Worm (Caenorhabditis elegans) whole organism, young adult: ENCODE data around the gene C25H3.11.

Experiments
- B0261.1 ChIP-seq: sonication (generic microtip); optimal IDR thresholded peaks from 2 replicates; lab custom pipeline; 2016; ENCODE audit warnings: mild to moderate bottlenecking, missing genetic modification characterization, moderate library complexity, missing compliant biosample characterization
- B0336.3 ChIP-seq: fragments of 200-800 bp; sonication (Bioruptor generic); IDR thresholded peaks from 2 replicates; pipeline ENCODE4 v1.3.6; 2022; ENCODE audit warnings: missing genetic modification characterization, missing compliant biosample characterization
- F23B12.7 ChIP-seq: sonication (generic microtip); optimal IDR thresholded peaks from 2 replicates; lab custom pipeline; 2017; ENCODE audit warnings: missing genetic modification characterization, mild to moderate bottlenecking, missing compliant biosample characterization, antibody characterized with exemption, moderate library complexity; ENCODE audit not compliant: insufficient read depth
- F37B4.10 ChIP-seq: fragments of 200-800 bp; sonication (Bioruptor generic); IDR thresholded peaks from 2 replicates; pipeline ENCODE4 v1.3.6; 2022; ENCODE audit warnings: missing genetic modification characterization, missing compliant biosample characterization
- F52B5.7 ChIP-seq: sonication (generic microtip); optimal IDR thresholded peaks from 2 replicates; lab custom pipeline; 2016; ENCODE audit warnings: mild to moderate bottlenecking, missing genetic modification characterization, missing compliant biosample characterization
- Y53G8AR.9 ChIP-seq: fragments of 200-800 bp; sonication (Bioruptor generic); conservative IDR thresholded peaks from 2 replicates; pipeline ENCODE4 v1.3.6; 2022; ENCODE audit warnings: missing genetic modification reagents, missing genetic modification characterization, missing compliant biosample characterization
- Y56A3A.18 ChIP-seq: fragments of 200-800 bp; sonication (Bioruptor generic); IDR thresholded peaks from 2 replicates; pipeline ENCODE4 v1.3.6; 2022; ENCODE audit warnings: missing genetic modification reagents, missing genetic modification characterization, missing compliant biosample characterization
- Y95B8A.8 ChIP-seq: fragments of 200-800 bp; sonication (Bioruptor generic); IDR thresholded peaks from 2 replicates; pipeline ENCODE4 v1.3.6; 2022; ENCODE audit warnings: missing genetic modification reagents, missing genetic modification characterization, missing compliant biosample characterization
- ZK185.1 ChIP-seq: sonication (generic microtip); optimal IDR thresholded peaks from 2 replicates; lab custom pipeline; 2016; ENCODE audit warnings: mild to moderate bottlenecking, missing genetic modification characterization, missing compliant biosample characterization; ENCODE audit not compliant: poor library complexity, severe bottlenecking
- ama-1 ChIP-seq, 3 experiments: fragments of 150-350 bp in 1 of 3; sonication (generic microtip) in 2 of 3; optimal IDR thresholded peaks; 2 replicates each; lab custom pipeline; 2014 to 2018; ENCODE audit warnings: missing biosample characterization in 2 of 3, missing genetic modification characterization in 2 of 3, missing genetic modification reagents in 2 of 3
- aptf-3 ChIP-seq: fragments of 200-800 bp; sonication (Bioruptor generic); IDR thresholded peaks from 2 replicates; pipeline ENCODE4 v1.3.6; 2022; ENCODE audit warnings: missing genetic modification characterization, missing compliant biosample characterization
- atf-7 ChIP-seq: sonication (generic microtip); optimal IDR thresholded peaks from 2 replicates; lab custom pipeline; 2017; ENCODE audit warnings: mild to moderate bottlenecking, missing genetic modification characterization, missing compliant biosample characterization
- bed-1 ChIP-seq: fragments of 200-800 bp; sonication (Bioruptor generic); IDR thresholded peaks from 2 replicates; pipeline ENCODE4 v1.3.6; 2022; ENCODE audit warnings: missing genetic modification reagents, missing genetic modification characterization, missing compliant biosample characterization
- cebp-1 ChIP-seq, 2 experiments: fragments of 200-800 bp in 1 of 2; sonication (Bioruptor generic) in 1 of 2; sonication (generic microtip) in 1 of 2; IDR thresholded peaks in 1 of 2; optimal IDR thresholded peaks in 1 of 2; 2 replicates each; pipeline versions ENCODE4 v1.3.6 to Lab custom; 2017 to 2022; ENCODE audit warnings: missing compliant biosample characterization in 2 of 2, missing genetic modification characterization in 2 of 2, mild to moderate bottlenecking in 1 of 2, missing genetic modification reagents in 1 of 2, moderate library complexity in 1 of 2
- ceh-27 ChIP-seq: fragments of 200-800 bp; sonication (Bioruptor generic); optimal IDR thresholded peaks from 2 replicates; lab custom pipeline; 2018; ENCODE audit warnings: mild to moderate bottlenecking, missing genetic modification characterization, moderate library complexity, missing compliant biosample characterization
- ceh-40 ChIP-seq: fragments of 200-800 bp; sonication (Bioruptor generic); IDR thresholded peaks from 2 replicates; pipeline ENCODE4 v1.3.6; 2022; ENCODE audit warnings: missing genetic modification characterization, missing compliant biosample characterization
- chd-7 ChIP-seq: sonication (generic microtip); optimal IDR thresholded peaks from 2 replicates; lab custom pipeline; 2016; ENCODE audit warnings: mild to moderate bottlenecking, missing genetic modification characterization, moderate library complexity, missing compliant biosample characterization
- efl-1 ChIP-seq: fragments of 150-350 bp; optimal IDR thresholded peaks from 2 replicates; lab custom pipeline; 2014; ENCODE audit warnings: missing biosample characterization, missing genetic modification reagents, missing genetic modification characterization
- ekl-4 ChIP-seq: fragments of 200-800 bp; sonication (Bioruptor generic); IDR thresholded peaks from 2 replicates; pipeline ENCODE4 v1.3.6; 2022; ENCODE audit warnings: missing genetic modification reagents, missing genetic modification characterization, missing compliant biosample characterization
- him-1 ChIP-seq: sonication (generic microtip); optimal IDR thresholded peaks from 2 replicates; lab custom pipeline; 2016; ENCODE audit warnings: missing genotype, missing genetic modification reagents, missing genetic modification characterization, missing compliant biosample characterization
- hlh-26 ChIP-seq: fragments of 200-800 bp; sonication (Bioruptor generic); conservative IDR thresholded peaks from 2 replicates; pipeline ENCODE4 v1.3.6; 2022; ENCODE audit warnings: missing genetic modification reagents, missing genetic modification characterization, missing compliant biosample characterization
- hmg-1.2 ChIP-seq: fragments of 200-800 bp; sonication (Bioruptor generic); IDR thresholded peaks from 2 replicates; pipeline ENCODE4 v1.3.6; 2022; ENCODE audit warnings: missing genetic modification reagents, missing genetic modification characterization, missing compliant biosample characterization
- hrde-1 ChIP-seq: sonication (generic microtip); optimal IDR thresholded peaks from 2 replicates; lab custom pipeline; 2016; ENCODE audit warnings: missing genetic modification characterization, mild to moderate bottlenecking, missing compliant biosample characterization, moderate library complexity, missing genotype, missing genetic modification reagents, borderline replicate concordance
- hsf-1 ChIP-seq: fragments of 200-800 bp; sonication (Bioruptor generic); IDR thresholded peaks from 2 replicates; pipeline ENCODE4 v1.3.6; 2022; ENCODE audit warnings: missing genetic modification reagents, missing genetic modification characterization, missing compliant biosample characterization
- let-526 ChIP-seq: fragments of 200-800 bp; sonication (Bioruptor generic); IDR thresholded peaks from 2 replicates; pipeline ENCODE4 v1.3.6; 2022; ENCODE audit warnings: missing genetic modification reagents, missing genetic modification characterization, missing compliant biosample characterization
- lin-26 ChIP-seq: fragments of 200-800 bp; sonication (Bioruptor generic); IDR thresholded peaks from 2 replicates; pipeline ENCODE4 v1.3.6; 2022; ENCODE audit warnings: missing genetic modification reagents, missing genetic modification characterization, missing compliant biosample characterization
- lin-40 ChIP-seq: sonication (generic microtip); optimal IDR thresholded peaks from 2 replicates; lab custom pipeline; 2016; ENCODE audit warnings: missing genetic modification characterization, mild to moderate bottlenecking, missing compliant biosample characterization, missing genotype, missing genetic modification reagents
- lin-54 ChIP-seq: fragments of 200-800 bp; sonication (Bioruptor generic); optimal IDR thresholded peaks from 2 replicates; lab custom pipeline; 2018; ENCODE audit warnings: mild to moderate bottlenecking, missing genetic modification characterization, missing compliant biosample characterization
- lir-1 ChIP-seq: fragments of 200-800 bp; sonication (Bioruptor generic); conservative IDR thresholded peaks from 2 replicates; pipeline ENCODE4 v1.3.6; 2022; ENCODE audit warnings: missing genetic modification reagents, missing genetic modification characterization, missing compliant biosample characterization
- lsl-1 ChIP-seq: fragments of 200-800 bp; sonication (Bioruptor generic); optimal IDR thresholded peaks from 2 replicates; lab custom pipeline; 2018; ENCODE audit warnings: mild to moderate bottlenecking, missing genetic modification characterization, moderate library complexity, missing compliant biosample characterization
- madf-6 ChIP-seq: fragments of 200-800 bp; sonication (Bioruptor generic); IDR thresholded peaks from 2 replicates; pipeline ENCODE4 v1.3.6; 2022; ENCODE audit warnings: missing genetic modification reagents, missing genetic modification characterization, missing compliant biosample characterization
- mxl-1 ChIP-seq: sonication (generic microtip); optimal IDR thresholded peaks from 2 replicates; lab custom pipeline; 2016; ENCODE audit warnings: missing genetic modification characterization, missing compliant biosample characterization
- nfyb-1 ChIP-seq: fragments of 200-800 bp; sonication (Bioruptor generic); IDR thresholded peaks from 2 replicates; pipeline ENCODE4 v1.3.6; 2022; ENCODE audit warnings: missing genetic modification reagents, missing genetic modification characterization, missing compliant biosample characterization
- nhr-27 ChIP-seq: fragments of 200-800 bp; sonication (Bioruptor generic); optimal IDR thresholded peaks from 2 replicates; lab custom pipeline; 2018; ENCODE audit warnings: mild to moderate bottlenecking, missing genetic modification characterization, moderate library complexity, missing compliant biosample characterization
- nhr-80 ChIP-seq: sonication (generic microtip); optimal IDR thresholded peaks from 2 replicates; lab custom pipeline; 2016; ENCODE audit warnings: missing genetic modification characterization, missing compliant biosample characterization
- nhr-90 ChIP-seq: sonication (generic microtip); optimal IDR thresholded peaks from 2 replicates; lab custom pipeline; 2016; ENCODE audit warnings: missing genotype, mild to moderate bottlenecking, missing genetic modification characterization, missing compliant biosample characterization
- rec-8 ChIP-seq, 2 experiments: sonication (generic microtip); optimal IDR thresholded peaks; 2 replicates each; lab custom pipeline; 2016; ENCODE audit warnings: mild to moderate bottlenecking in 2 of 2, missing genetic modification characterization in 2 of 2, missing genetic modification reagents in 2 of 2, missing genotype in 2 of 2, missing biosample characterization in 1 of 2, missing compliant biosample characterization in 1 of 2, moderate library complexity in 1 of 2
- rpc-1 ChIP-seq, 2 experiments: fragments of 150-350 bp in 1 of 2; sonication (generic microtip) in 1 of 2; optimal IDR thresholded peaks; 2 replicates each; lab custom pipeline; 2014 to 2018; ENCODE audit warnings: missing biosample characterization in 1 of 2, missing genetic modification characterization in 1 of 2, missing genetic modification reagents in 1 of 2, missing genotype in 1 of 2
- snpc-1.1 ChIP-seq: sonication (generic microtip); optimal IDR thresholded peaks from 2 replicates; lab custom pipeline; 2017; ENCODE audit warnings: missing genetic modification characterization, mild to moderate bottlenecking, missing compliant biosample characterization, antibody characterized with exemption, moderate library complexity, missing genotype, missing genetic modification reagents; ENCODE audit not compliant: insufficient read depth
- snpc-3.4 ChIP-seq: sonication (generic microtip); optimal IDR thresholded peaks from 2 replicates; lab custom pipeline; 2017; ENCODE audit warnings: missing genetic modification characterization, mild to moderate bottlenecking, missing compliant biosample characterization, antibody characterized with exemption, moderate library complexity, missing genotype, missing genetic modification reagents
- snpc-4 ChIP-seq, 5 experiments: fragments of 150-350 bp in 1 of 5; sonication (generic microtip) in 4 of 5; optimal IDR thresholded peaks; 2 replicates each; lab custom pipeline; 2014 to 2018; ENCODE audit warnings: missing genetic modification characterization in 5 of 5, missing biosample characterization in 3 of 5, antibody characterized with exemption in 2 of 5, mild to moderate bottlenecking in 2 of 5, missing compliant biosample characterization in 2 of 5, missing genotype in 2 of 5, moderate library complexity in 2 of 5, missing genetic modification reagents in 1 of 5
- tbx-9 ChIP-seq: sonication (generic microtip); optimal IDR thresholded peaks from 2 replicates; lab custom pipeline; 2016; ENCODE audit warnings: borderline replicate concordance, missing genetic modification characterization, inconsistent platforms, missing compliant biosample characterization
- unc-62 ChIP-seq: fragments of 150-350 bp; optimal IDR thresholded peaks from 2 replicates; lab custom pipeline; 2014; ENCODE audit warnings: missing biosample characterization, missing genetic modification reagents, missing genetic modification characterization
- xnd-1 ChIP-seq: sonication (generic microtip); optimal IDR thresholded peaks from 2 replicates; lab custom pipeline; 2016; ENCODE audit warnings: missing genotype, missing genetic modification reagents, missing genetic modification characterization, missing compliant biosample characterization
- ztf-22 ChIP-seq: fragments of 200-800 bp; sonication (Bioruptor generic); optimal IDR thresholded peaks from 2 replicates; lab custom pipeline; 2018; ENCODE audit warnings: mild to moderate bottlenecking, missing genetic modification characterization, moderate library complexity, missing compliant biosample characterization

Gene C25H3.11

DNA sequence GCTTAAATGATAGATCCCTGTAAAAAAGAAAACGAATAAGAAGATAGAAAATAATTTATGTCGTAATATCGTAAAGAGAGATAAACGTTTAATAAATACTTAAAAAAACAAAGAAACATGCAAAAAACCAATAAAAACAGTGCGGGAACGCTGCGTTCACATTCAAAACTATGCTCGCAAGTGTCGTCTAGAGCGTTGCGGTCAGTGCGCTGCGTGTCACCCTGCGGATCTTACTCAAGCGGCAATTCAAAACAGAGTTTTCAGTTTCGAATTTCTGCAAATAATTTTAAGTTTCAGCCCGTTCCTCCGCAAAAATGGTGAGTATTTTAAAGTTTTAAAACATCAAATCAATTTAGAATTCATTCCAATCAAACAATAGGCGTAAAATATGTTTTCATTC, 26.0 kb upstream of the C25H3.11 start, which contains the start of the genes tiar-1 and lelo-4 (continued):
- TF ChIP-seq B0336.3 (GFP tag; lab: Robert Waterston, UW) (no peak), rpc-1 (optimal IDR thresholded peaks at IDR 0.05; lab: Kevin White, UChicago) (no peak), rpc-1 (tag; optimal IDR thresholded peaks at IDR 0.05; lab: Kevin White, UChicago) (no peak), nhr-90 (tag; lab: Kevin White, UChicago) (no peak), B0261.1 (tag; lab: Kevin White, UChicago) (no peak), mxl-1 (tag; lab: Kevin White, UChicago) (no peak), ztf-22 (no peak), efl-1 (peak; percentile 72), nhr-27 (tag; lab: Kevin White, UChicago) (no peak), bed-1 (GFP tag; lab: Robert Waterston, UW) (no peak), ceh-40 (GFP tag; lab: Robert Waterston, UW) (no peak), hlh-26 (no peak), cebp-1 (GFP tag; IDR thresholded peaks at IDR 0.05; lab: Robert Waterston, UW) (no peak), cebp-1 (tag; optimal IDR thresholded peaks at IDR 0.05; lab: Kevin White, UChicago) (peak; percentile 42), Y53G8AR.9 (GFP tag; lab: Robert Waterston, UW) (no peak), let-526 (GFP tag; lab: Robert Waterston, UW) (no peak), aptf-3 (GFP tag; lab: Robert Waterston, UW) (no peak), unc-62 (GFP tag; lab: Kevin White, UChicago) (no peak), ekl-4 (GFP tag; lab: Robert Waterston, UW) (0 out of 2 replicates have a peak, but pooled peaks have one; percentile 31), ceh-27 (peak; percentile 78), hmg-1.2 (GFP tag; lab: Robert Waterston, UW) (peak; percentile 43; the same call in 1 of the 2 replicates), Y56A3A.18 (GFP tag; lab: Robert Waterston, UW) (no peak), xnd-1 (tag; lab: Kevin White, UChicago) (no peak), lsl-1 (peak; percentile 14), lir-1 (GFP tag; lab: Robert Waterston, UW) (no peak), atf-7 (tag; lab: Kevin White, UChicago) (no peak), nhr-80 (tag; lab: Kevin White, UChicago) (peak; percentile 27), chd-7 (no peak), F37B4.10 (GFP tag; lab: Robert Waterston, UW) (no peak), F23B12.7 (peak; percentile 86)

ce11 chrII:5712126-5712525, 23.3 kb upstream of the C25H3.11 start:
- TF ChIP-seq hrde-1 (tag; lab: Kevin White, UChicago) (peak; percentile 68), ekl-4 (GFP tag; lab: Robert Waterston, UW) (peak; percentile 43; the same call in 1 of the 2 replicates), lin-54 (GFP tag; lab: Kevin White, UChicago) (peak; percentile 20), ZK185.1 (peak; percentile 35), F52B5.7 (tag; lab: Kevin White, UChicago) (peak; percentile 43), him-1 (peak; percentile 3), Y95B8A.8 (peak; percentile 63; the same call in 1 of the 2 replicates), nfyb-1 (GFP tag; lab: Robert Waterston, UW) (peak; percentile 58; the same call in 1 of the 2 replicates), cebp-1 (GFP tag; IDR thresholded peaks at IDR 0.05; lab: Robert Waterston, UW) (no peak), cebp-1 (tag; optimal IDR thresholded peaks at IDR 0.05; lab: Kevin White, UChicago) (peak; percentile 24), ama-1 (optimal IDR thresholded peaks at IDR 0.05; lab: Kevin White, UChicago) (no peak), ama-1 (GFP tag; optimal IDR thresholded peaks at IDR 0.05; lab: Kevin White, UChicago) (peak in 1 of 2 experiments; percentile 45), rec-8 (tag; optimal IDR thresholded peaks at IDR 0.05; lab: Kevin White, UChicago) (no peak), madf-6 (GFP tag; lab: Robert Waterston, UW) (peak; percentile 40; the same call in 1 of the 2 replicates), hsf-1 (GFP tag; lab: Robert Waterston, UW) (peak; percentile 67), snpc-4 (GFP tag; optimal IDR thresholded peaks at IDR 0.05; lab: Kevin White, UChicago) (peak; percentile 24), snpc-4 (tag; optimal IDR thresholded peaks at IDR 0.05; lab: Kevin White, UChicago) (peak in 1 of 4 experiments; percentile 30), Y53G8AR.9 (GFP tag; lab: Robert Waterston, UW) (no peak), tbx-9 (tag; lab: Kevin White, UChicago) (no peak), snpc-1.1 (tag; lab: Kevin White, UChicago) (no peak), lin-26 (GFP tag; lab: Robert Waterston, UW) (peak; percentile 38; the same call in 1 of the 2 replicates), lin-40 (tag; lab: Kevin White, UChicago) (no peak), snpc-3.4 (peak; percentile 50)
